Worm (Caenorhabditis elegans): ENCODE measurements around the gene rol-8.

rol-8 gene

ce11 chrII:7529078-7529683, 14.7 kb upstream of the rol-8 start, which contains the start of gene ZK1290.5 (continued):
- no peak for TF ChIP-seq F33H1.4 (GFP tag; IDR thresholded peaks at IDR 0.05)
- TF ChIP-seq zim-3 (tag; optimal IDR thresholded peaks at IDR 0.05): no peak
- TF ChIP-seq madf-10 (tag; optimal IDR thresholded peaks at IDR 0.05): peak; percentile 72
- no peak for TF ChIP-seq ztf-25 (GFP tag; IDR thresholded peaks at IDR 0.05)
- TF ChIP-seq hmg-1.2 (GFP tag; IDR thresholded peaks at IDR 0.05): peak; percentile 65
- TF ChIP-seq somi-1 (GFP tag; optimal IDR thresholded peaks at IDR 0.05): peak; percentile 95
- TF ChIP-seq mes-4 (tag; optimal IDR thresholded peaks at IDR 0.05): no peak
- no peak for TF ChIP-seq madf-8 (GFP tag; conservative IDR thresholded peaks at IDR 0.05)
- TF ChIP-seq ztf-26 (tag; optimal IDR thresholded peaks at IDR 0.05): peak; percentile 92
- TF ChIP-seq Y53G8AR.9 (GFP tag; conservative IDR thresholded peaks at IDR 0.05): 0 out of 2 replicates have a peak, but pooled peaks have one; percentile 43
- TF ChIP-seq athp-1 (tag; optimal IDR thresholded peaks at IDR 0.05): peak; percentile 44
- TF ChIP-seq nhr-90 (tag; optimal IDR thresholded peaks at IDR 0.05): peak; percentile 43
- TF ChIP-seq lin-26 (GFP tag; IDR thresholded peaks at IDR 0.05): no peak
- peak; percentile 94 for TF ChIP-seq lin-40 (tag; optimal IDR thresholded peaks at IDR 0.05)
- no peak for TF ChIP-seq F55B11.4 (tag; optimal IDR thresholded peaks at IDR 0.05; ENCODE audit: borderline replicate concordance, insufficient read depth)
- peak; percentile 50 for TF ChIP-seq ceh-27 (GFP tag; optimal IDR thresholded peaks at IDR 0.05)
- TF ChIP-seq ztf-6 (GFP tag; IDR thresholded peaks at IDR 0.05): no peak
- no peak for TF ChIP-seq madf-6 (GFP tag; IDR thresholded peaks at IDR 0.05)
- TF ChIP-seq akir-1 (GFP tag; optimal IDR thresholded peaks at IDR 0.05): no peak
- no peak for TF ChIP-seq bed-1 (GFP tag; IDR thresholded peaks at IDR 0.05)
- TF ChIP-seq ZK185.1 (tag; optimal IDR thresholded peaks at IDR 0.05; ENCODE audit: poor library complexity, severe bottlenecking): peak; percentile 28
- TF ChIP-seq die-1 (tag; optimal IDR thresholded peaks at IDR 0.05): peak; percentile 43
- TF ChIP-seq cebp-1 (GFP tag; IDR thresholded peaks at IDR 0.05): no peak
- peak; percentile 79 for TF ChIP-seq cebp-1 (tag; optimal IDR thresholded peaks at IDR 0.05)
- no peak for TF ChIP-seq ceh-58 (GFP tag; IDR thresholded peaks at IDR 0.05)
- no peak for TF ChIP-seq rcor-1 (GFP tag; IDR thresholded peaks at IDR 0.05)
- no peak for TF ChIP-seq F49E8.2 (tag; optimal IDR thresholded peaks at IDR 0.05; ENCODE audit: insufficient read depth)
- TF ChIP-seq snpc-4 (GFP tag; optimal IDR thresholded peaks at IDR 0.05): no peak
- peak in 1 of 4 experiments; percentile 44 for TF ChIP-seq snpc-4 (tag; optimal IDR thresholded peaks at IDR 0.05)
- no peak for TF ChIP-seq snpc-1.3 (tag; optimal IDR thresholded peaks at IDR 0.05; ENCODE audit: insufficient read depth)
- TF ChIP-seq K11D2.4 (GFP tag; IDR thresholded peaks at IDR 0.05): peak; percentile 89
- TF ChIP-seq Y56A3A.18 (GFP tag; IDR thresholded peaks at IDR 0.05): no peak
- TF ChIP-seq snpc-1.1 (tag; optimal IDR thresholded peaks at IDR 0.05; ENCODE audit: insufficient read depth): no peak
- TF ChIP-seq hsf-1 (GFP tag; IDR thresholded peaks at IDR 0.05): peak; percentile 93
- no peak for TF ChIP-seq Y67H2A.10 (GFP tag; conservative IDR thresholded peaks at IDR 0.05)
- no peak for TF ChIP-seq lir-1 (GFP tag; conservative IDR thresholded peaks at IDR 0.05)
- peak; percentile 6; the same call in 1 of the 2 replicates for TF ChIP-seq hmg-20 (GFP tag; IDR thresholded peaks at IDR 0.05)
- no peak for TF ChIP-seq ama-1 (optimal IDR thresholded peaks at IDR 0.05)
- no peak for TF ChIP-seq ama-1 (GFP tag; optimal IDR thresholded peaks at IDR 0.05)
- peak; percentile 53 for TF ChIP-seq gei-17 (GFP tag; optimal IDR thresholded peaks at IDR 0.05)
- no peak for TF ChIP-seq sdz-38 (tag; optimal IDR thresholded peaks at IDR 0.05)
- TF ChIP-seq attf-3 (GFP tag; conservative IDR thresholded peaks at IDR 0.05): no peak
- no peak for TF ChIP-seq hlh-12 (tag; optimal IDR thresholded peaks at IDR 0.05)
- no peak for TF ChIP-seq nfya-1 (tag; optimal IDR thresholded peaks at IDR 0.05; ENCODE audit: borderline replicate concordance, insufficient read depth)
- peak; percentile 55 for TF ChIP-seq tbp1 (GFP tag; optimal IDR thresholded peaks at IDR 0.05)

Data from whole organism, young adult.